Worm (Caenorhabditis elegans): ENCODE results near the gene lnp-1.

ce11 chrX:4632088-4632487 is 43.5 kb downstream of the lnp-1 start, which contains the start of gene slcr-46.1:
- TF ChIP-seq blmp-1 (tag; optimal IDR thresholded peaks at IDR 0.05) (no peak), C16A3.4 (tag; optimal IDR thresholded peaks at IDR 0.05) (no peak), mab-9 (GFP tag; IDR thresholded peaks at IDR 0.05) (no peak), lin-39 (tag; optimal IDR thresholded peaks at IDR 0.05) (no peak), lsy-2 (tag; optimal IDR thresholded peaks at IDR 0.05) (no peak), unc-130 (tag; optimal IDR thresholded peaks at IDR 0.05) (no peak), ceh-82 (tag; optimal IDR thresholded peaks at IDR 0.05) (no peak)
